Fruit fly (Drosophila melanogaster): ENCODE measurements around the gene CG2258.

CG2258 gene

DNA sequence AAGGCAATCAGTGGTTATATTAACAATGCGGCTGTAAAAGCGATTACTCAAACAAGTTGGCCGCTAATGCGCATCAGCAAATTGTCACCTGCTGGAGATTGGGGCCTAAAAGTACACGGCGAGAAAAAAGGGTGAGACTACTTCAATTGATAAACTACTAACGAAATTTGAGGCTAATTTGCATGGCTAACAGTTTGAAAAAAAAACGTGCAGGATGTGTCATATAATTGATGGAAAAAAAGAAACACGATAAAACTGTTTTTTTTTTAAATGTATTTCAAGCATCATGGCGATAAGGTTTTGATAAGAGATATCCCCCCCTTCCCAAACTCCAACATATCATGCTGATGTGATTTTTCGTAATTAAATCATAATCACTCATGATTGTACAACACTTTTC, 10.8 kb upstream of the CG2258 start (continued):
- TF ChIP-seq CG17186 (GFP tag; optimal IDR thresholded peaks at IDR 0.05), result no peak
- no peak for TF ChIP-seq pzg (GFP tag; optimal IDR thresholded peaks at IDR 0.05)
- TF ChIP-seq tgo (GFP tag; IDR thresholded peaks at IDR 0.05), result peak; percentile 38; the same call in 1 of the 3 replicates
- TF ChIP-seq CG5180 (GFP tag; optimal IDR thresholded peaks at IDR 0.05), result no peak
- TF ChIP-seq Hmr (GFP tag; optimal IDR thresholded peaks at IDR 0.05), result peak; percentile 69
- no peak for TF ChIP-seq CG11093 (GFP tag; IDR thresholded peaks at IDR 0.05)
- peak; percentile 28 for TF ChIP-seq CoRest (tag; optimal IDR thresholded peaks at IDR 0.05)
- TF ChIP-seq Bdp1 (GFP tag; optimal IDR thresholded peaks at IDR 0.05), result no peak
- no peak for TF ChIP-seq dan (GFP tag; IDR thresholded peaks at IDR 0.05)
- no peak for TF ChIP-seq br (optimal IDR thresholded peaks at IDR 0.05)
- TF ChIP-seq bcd (GFP tag; optimal IDR thresholded peaks at IDR 0.05), result no peak
- TF ChIP-seq CG12659 (GFP tag; optimal IDR thresholded peaks at IDR 0.05), result peak; percentile 35
- TF ChIP-seq NFAT (GFP tag; IDR thresholded peaks at IDR 0.05), result 0 out of 2 replicates have a peak, but pooled peaks have one; percentile 3
- TF ChIP-seq Dfd (GFP tag; optimal IDR thresholded peaks at IDR 0.05), result no peak
- no peak for TF ChIP-seq Stat92E (GFP tag; optimal IDR thresholded peaks at IDR 0.05)
- TF ChIP-seq zfh2 (GFP tag; optimal IDR thresholded peaks at IDR 0.05), result peak; percentile 3
- TF ChIP-seq wor (GFP tag; IDR thresholded peaks at IDR 0.05), result no peak
- no peak for TF ChIP-seq gcm2 (GFP tag; optimal IDR thresholded peaks at IDR 0.05)
- no peak for TF ChIP-seq CG18262 (tag; optimal IDR thresholded peaks at IDR 0.05)
- peak; percentile 37 for TF ChIP-seq D19B (GFP tag; optimal IDR thresholded peaks at IDR 0.05)
- no peak for TF ChIP-seq ci (GFP tag; IDR thresholded peaks at IDR 0.05)
- no peak for TF ChIP-seq Myb (GFP tag; optimal IDR thresholded peaks at IDR 0.05)
- TF ChIP-seq en (GFP tag; optimal IDR thresholded peaks at IDR 0.05), result no peak
- peak in 1 of 2 experiments; percentile 42 for TF ChIP-seq Hr51 (GFP tag; optimal IDR thresholded peaks at IDR 0.05)
- no peak for TF ChIP-seq onecut (GFP tag; IDR thresholded peaks at IDR 0.05)
- TF ChIP-seq gcm (GFP tag; optimal IDR thresholded peaks at IDR 0.05), result no peak
- TF ChIP-seq CG5245 (GFP tag; optimal IDR thresholded peaks at IDR 0.05), result no peak
- TF ChIP-seq CG1603 (tag; optimal IDR thresholded peaks at IDR 0.05), result no peak
- no peak for TF ChIP-seq ftz-f1 (GFP tag; optimal IDR thresholded peaks at IDR 0.05)
- TF ChIP-seq crol (GFP tag; IDR thresholded peaks at IDR 0.05), result no peak
- TF ChIP-seq Neu2 (GFP tag; optimal IDR thresholded peaks at IDR 0.05; ENCODE audit: borderline replicate concordance), result no peak
- TF ChIP-seq danr (GFP tag; IDR thresholded peaks at IDR 0.05), result no peak
- no peak for TF ChIP-seq CG2199 (GFP tag; IDR thresholded peaks at IDR 0.05)
- TF ChIP-seq CG18599 (GFP tag; optimal IDR thresholded peaks at IDR 0.05), result peak; percentile 59
- TF ChIP-seq lmd (GFP tag; IDR thresholded peaks at IDR 0.05), result peak; percentile 36; the same call in 1 of the 2 replicates
- no peak for TF ChIP-seq CG4360 (GFP tag; IDR thresholded peaks at IDR 0.05)
- no peak for TF ChIP-seq Trl (optimal IDR thresholded peaks at IDR 0.05)
- TF ChIP-seq Trl (GFP tag; optimal IDR thresholded peaks at IDR 0.05), result peak; percentile 5
- peak; percentile 26 for TF ChIP-seq Dek (tag; optimal IDR thresholded peaks at IDR 0.05)
- TF ChIP-seq bsh (GFP tag; optimal IDR thresholded peaks at IDR 0.05), result no peak
- no peak for TF ChIP-seq zfh1 (GFP tag; IDR thresholded peaks at IDR 0.05)
- peak; percentile 47 for TF ChIP-seq al (GFP tag; IDR thresholded peaks at IDR 0.05)
- no peak for TF ChIP-seq sens-2 (GFP tag; IDR thresholded peaks at IDR 0.05)
- TF ChIP-seq Oaz (GFP tag; IDR thresholded peaks at IDR 0.05), result 0 out of 2 replicates have a peak, but pooled peaks have one; percentile 31
- TF ChIP-seq Six4 (GFP tag; optimal IDR thresholded peaks at IDR 0.05), result no peak
- TF ChIP-seq Abd-B (GFP tag; optimal IDR thresholded peaks at IDR 0.05), result peak; percentile 42
- peak; percentile 31 for TF ChIP-seq gro (GFP tag; optimal IDR thresholded peaks at IDR 0.05)
- no peak for TF ChIP-seq vfl (GFP tag; optimal IDR thresholded peaks at IDR 0.05)
- TF ChIP-seq MESR4 (GFP tag; optimal IDR thresholded peaks at IDR 0.05), result no peak
- no peak for TF ChIP-seq CG5953 (GFP tag; IDR thresholded peaks at IDR 0.05)
- TF ChIP-seq CG10543 (GFP tag; optimal IDR thresholded peaks at IDR 0.05), result no peak
- TF ChIP-seq fru (optimal IDR thresholded peaks at IDR 0.05), result no peak
- no peak for TF ChIP-seq Dref (GFP tag; IDR thresholded peaks at IDR 0.05)

Measured in whole organism, embryonic.